Worm (Caenorhabditis elegans) whole organism, L1 larva: ENCODE measurements around the gene tmem-138.

Experiments
- F16B12.6 ChIP-seq: fragments of 150-350 bp; optimal IDR thresholded peaks from 2 replicates; lab custom pipeline; 2014; ENCODE audit warnings: missing biosample characterization, missing genetic modification characterization
- aly-2 ChIP-seq: fragments of 150-350 bp; optimal IDR thresholded peaks from 2 replicates; lab custom pipeline; 2014; ENCODE audit warnings: missing biosample characterization, missing genetic modification characterization
- blmp-1 ChIP-seq: fragments of 150-350 bp; optimal IDR thresholded peaks from 2 replicates; lab custom pipeline; 2014; ENCODE audit warnings: missing biosample characterization, missing genetic modification characterization
- ceh-8 ChIP-seq: fragments of 200-800 bp; sonication (Bioruptor generic); optimal IDR thresholded peaks from 2 replicates; lab custom pipeline; 2018; ENCODE audit warnings: mild to moderate bottlenecking, missing genetic modification characterization, moderate library complexity, missing compliant biosample characterization
- ceh-82 ChIP-seq, 3 experiments: fragments of 150-350 bp in 1 of 3; sonication (generic microtip) in 2 of 3; optimal IDR thresholded peaks; 2 replicates each; lab custom pipeline; 2014 to 2017; ENCODE audit warnings: missing biosample characterization in 3 of 3, missing genetic modification characterization in 3 of 3
- ceh-88 ChIP-seq: fragments of 200-800 bp; sonication (Bioruptor generic); IDR thresholded peaks from 2 replicates; pipeline ENCODE4 v1.3.6; 2022; ENCODE audit warnings: missing genetic modification characterization, missing compliant biosample characterization
- ceh-90 ChIP-seq: sonication (generic microtip); optimal IDR thresholded peaks from 2 replicates; lab custom pipeline; 2016; ENCODE audit warnings: missing genetic modification characterization, missing compliant biosample characterization
- ces-1 ChIP-seq: fragments of 150-350 bp; optimal IDR thresholded peaks from 2 replicates; lab custom pipeline; 2014; ENCODE audit warnings: missing biosample characterization, missing genetic modification reagents, missing genetic modification characterization
- dpl-1 ChIP-seq, 3 experiments: fragments of 150-350 bp in 2 of 3; sonication (generic microtip) in 1 of 3; optimal IDR thresholded peaks; 2 replicates each; lab custom pipeline; 2014 to 2017; ENCODE audit warnings: missing biosample characterization in 3 of 3, missing genetic modification characterization in 3 of 3, missing genetic modification reagents in 3 of 3
- dsc-1 ChIP-seq: sonication (generic microtip); optimal IDR thresholded peaks from 2 replicates; lab custom pipeline; 2016; ENCODE audit warnings: mild to moderate bottlenecking, missing genetic modification characterization, missing compliant biosample characterization
- efl-1 ChIP-seq, 4 experiments: fragments of 150-350 bp; optimal IDR thresholded peaks in 3 of 4; peaks in 1 of 4; 1 replicate in 1 of 4; 2 replicates in 3 of 4; lab custom pipeline; 2014; ENCODE audit warnings: missing biosample characterization in 2 of 4, missing genetic modification characterization in 2 of 4, missing genetic modification reagents in 2 of 4
- elt-3 ChIP-seq, 6 experiments: fragments of 150-350 bp in 1 of 6; sonication (generic microtip); optimal IDR thresholded peaks; 2 replicates each; lab custom pipeline; 2017 to 2018; ENCODE audit warnings: missing biosample characterization in 6 of 6, missing genetic modification characterization in 6 of 6, inconsistent platforms in 1 of 6
- fkh-10 ChIP-seq: sonication (generic microtip); optimal IDR thresholded peaks from 2 replicates; lab custom pipeline; 2017; ENCODE audit warnings: missing biosample characterization, missing genetic modification reagents, missing genetic modification characterization
- fkh-8 ChIP-seq: sonication (generic microtip); optimal IDR thresholded peaks from 2 replicates; lab custom pipeline; 2016; ENCODE audit warnings: mild to moderate bottlenecking, missing genetic modification characterization, missing compliant biosample characterization
- hlh-4 ChIP-seq: sonication (generic microtip); optimal IDR thresholded peaks from 2 replicates; lab custom pipeline; 2016; ENCODE audit warnings: mild to moderate bottlenecking, missing genetic modification characterization, missing compliant biosample characterization
- irx-1 ChIP-seq: sonication (generic microtip); optimal IDR thresholded peaks from 2 replicates; lab custom pipeline; 2016; ENCODE audit warnings: missing genetic modification characterization, missing compliant biosample characterization
- isw-1 ChIP-seq: fragments of 200-800 bp; sonication (Bioruptor generic); IDR thresholded peaks from 2 replicates; pipeline ENCODE4 v1.3.6; 2022; ENCODE audit warnings: missing genetic modification characterization, missing compliant biosample characterization
- jun-1 ChIP-seq: fragments of 150-350 bp; optimal IDR thresholded peaks from 2 replicates; lab custom pipeline; 2014; ENCODE audit warnings: missing biosample characterization, missing genetic modification reagents, missing genetic modification characterization
- lin-13 ChIP-seq: fragments of 150-350 bp; optimal IDR thresholded peaks from 2 replicates; lab custom pipeline; 2014; ENCODE audit warnings: missing biosample characterization, missing genetic modification reagents, missing genetic modification characterization
- lin-14 ChIP-seq: fragments of 200-800 bp; sonication (Bioruptor generic); optimal IDR thresholded peaks from 2 replicates; lab custom pipeline; 2018; ENCODE audit warnings: mild to moderate bottlenecking, missing genetic modification characterization, moderate library complexity, missing compliant biosample characterization
- lin-15B ChIP-seq: fragments of 150-350 bp; sonication (generic microtip); optimal IDR thresholded peaks from 3 replicates; lab custom pipeline; 2014; ENCODE audit warnings: missing biosample characterization, missing genetic modification characterization
- lin-35 ChIP-seq, 2 experiments: fragments of 150-350 bp; optimal IDR thresholded peaks; 2 replicates each; lab custom pipeline; 2014; ENCODE audit warnings: missing biosample characterization in 2 of 2, missing genetic modification characterization in 2 of 2, missing genetic modification reagents in 2 of 2
- lin-39 ChIP-seq: fragments of 150-350 bp; optimal IDR thresholded peaks from 2 replicates; lab custom pipeline; 2014; ENCODE audit warnings: missing biosample characterization, missing genetic modification reagents, missing genetic modification characterization
- lsy-2 ChIP-seq, 2 experiments: fragments of 150-350 bp; optimal IDR thresholded peaks; 2 replicates each; lab custom pipeline; 2014; ENCODE audit warnings: missing biosample characterization in 2 of 2, missing genetic modification characterization in 2 of 2
- mab-9 ChIP-seq: fragments of 200-800 bp; sonication (Bioruptor generic); IDR thresholded peaks from 2 replicates; pipeline ENCODE4 v1.3.6; 2022; ENCODE audit warnings: missing genetic modification reagents, missing genetic modification characterization, missing compliant biosample characterization
- mdl-1 ChIP-seq, 2 experiments: fragments of 150-350 bp; optimal IDR thresholded peaks; 2 replicates each; lab custom pipeline; 2014 to 2017; ENCODE audit warnings: missing biosample characterization in 2 of 2, missing genetic modification characterization in 2 of 2, inconsistent platforms in 1 of 2
- mep-1 ChIP-seq: fragments of 150-350 bp; optimal IDR thresholded peaks from 2 replicates; lab custom pipeline; 2014; ENCODE audit warnings: missing biosample characterization, missing genetic modification characterization
- nhr-19 ChIP-seq: fragments of 200-800 bp; sonication (Bioruptor generic); conservative IDR thresholded peaks from 2 replicates; pipeline ENCODE4 v1.3.6; 2022; ENCODE audit warnings: missing genetic modification characterization, missing compliant biosample characterization
- nhr-20 ChIP-seq: sonication (generic microtip); optimal IDR thresholded peaks from 2 replicates; lab custom pipeline; 2016; ENCODE audit warnings: mild to moderate bottlenecking, missing genetic modification characterization, missing compliant biosample characterization
- nhr-47 ChIP-seq: sonication (generic microtip); optimal IDR thresholded peaks from 2 replicates; lab custom pipeline; 2016; ENCODE audit warnings: mild to moderate bottlenecking, missing genetic modification characterization, moderate library complexity, missing compliant biosample characterization
- nhr-71 ChIP-seq: sonication (generic microtip); optimal IDR thresholded peaks from 2 replicates; lab custom pipeline; 2016; ENCODE audit warnings: mild to moderate bottlenecking, missing genetic modification characterization, moderate library complexity, missing compliant biosample characterization
- nhr-76 ChIP-seq: sonication (generic microtip); optimal IDR thresholded peaks from 2 replicates; lab custom pipeline; 2017; ENCODE audit warnings: missing biosample characterization, missing genetic modification characterization
- nhr-84 ChIP-seq: sonication (generic microtip); optimal IDR thresholded peaks from 2 replicates; lab custom pipeline; 2017; ENCODE audit warnings: missing biosample characterization, missing genetic modification characterization
- nhr-85 ChIP-seq: sonication (generic microtip); peaks from one replicate; lab custom pipeline; 2016; ENCODE audit warnings: missing genetic modification characterization, inconsistent platforms, missing compliant biosample characterization
- nhr-90 ChIP-seq: sonication (generic microtip); optimal IDR thresholded peaks from 2 replicates; lab custom pipeline; 2016; ENCODE audit warnings: mild to moderate bottlenecking, missing genetic modification characterization, missing compliant biosample characterization; ENCODE audit not compliant: poor library complexity
- pax-3 ChIP-seq: fragments of 200-800 bp; sonication (Bioruptor generic); optimal IDR thresholded peaks from 2 replicates; lab custom pipeline; 2018; ENCODE audit warnings: mild to moderate bottlenecking, missing genetic modification characterization, moderate library complexity, missing compliant biosample characterization
- skn-1 ChIP-seq: fragments of 150-350 bp; optimal IDR thresholded peaks from 2 replicates; lab custom pipeline; 2014; ENCODE audit warnings: missing biosample characterization, missing genetic modification characterization
- snpc-4 ChIP-seq: fragments of 150-350 bp; optimal IDR thresholded peaks from 2 replicates; lab custom pipeline; 2014; ENCODE audit warnings: missing biosample characterization, missing genetic modification characterization
- snu-23 ChIP-seq: sonication (generic microtip); optimal IDR thresholded peaks from 2 replicates; lab custom pipeline; 2016; ENCODE audit warnings: missing genetic modification characterization, missing compliant biosample characterization
- sox-4 ChIP-seq: sonication (generic microtip); optimal IDR thresholded peaks from 2 replicates; lab custom pipeline; 2016; ENCODE audit warnings: missing genetic modification characterization, missing compliant biosample characterization
- sup-37 ChIP-seq: fragments of 200-800 bp; sonication (Bioruptor generic); optimal IDR thresholded peaks from 2 replicates; lab custom pipeline; 2018; ENCODE audit warnings: mild to moderate bottlenecking, missing genetic modification characterization, missing compliant biosample characterization
- swsn-7 ChIP-seq: sonication (generic microtip); optimal IDR thresholded peaks from 2 replicates; lab custom pipeline; 2016; ENCODE audit warnings: missing genetic modification characterization, missing compliant biosample characterization
- tbx-2 ChIP-seq: sonication (generic microtip); optimal IDR thresholded peaks from 2 replicates; lab custom pipeline; 2016; ENCODE audit warnings: missing genetic modification characterization, missing compliant biosample characterization
- unc-130 ChIP-seq: fragments of 150-350 bp; optimal IDR thresholded peaks from 2 replicates; lab custom pipeline; 2017; ENCODE audit warnings: missing biosample characterization, missing genetic modification characterization, inconsistent platforms
- unc-30 ChIP-seq: sonication (generic microtip); optimal IDR thresholded peaks from 2 replicates; lab custom pipeline; 2017; ENCODE audit warnings: missing biosample characterization, missing genetic modification characterization
- unc-62 ChIP-seq: fragments of 150-350 bp; optimal IDR thresholded peaks from 2 replicates; lab custom pipeline; 2014; ENCODE audit warnings: missing biosample characterization, missing genetic modification reagents, missing genetic modification characterization
- vab-15 ChIP-seq: sonication (generic microtip); optimal IDR thresholded peaks from 2 replicates; lab custom pipeline; 2017; ENCODE audit warnings: missing genotype, mild to moderate bottlenecking, missing genetic modification characterization, missing compliant biosample characterization
- xbp-1 ChIP-seq: sonication (generic microtip); optimal IDR thresholded peaks from 2 replicates; lab custom pipeline; 2016; ENCODE audit warnings: missing genetic modification characterization, missing compliant biosample characterization
- zip-4 ChIP-seq: fragments of 200-800 bp; sonication (Bioruptor generic); optimal IDR thresholded peaks from 2 replicates; lab custom pipeline; 2018; ENCODE audit warnings: mild to moderate bottlenecking, missing genetic modification characterization, moderate library complexity, missing compliant biosample characterization
- ztf-4 ChIP-seq: fragments of 150-350 bp; optimal IDR thresholded peaks from 2 replicates; lab custom pipeline; 2014; ENCODE audit warnings: missing biosample characterization, missing genetic modification characterization

The tmem-138 gene

DNA sequence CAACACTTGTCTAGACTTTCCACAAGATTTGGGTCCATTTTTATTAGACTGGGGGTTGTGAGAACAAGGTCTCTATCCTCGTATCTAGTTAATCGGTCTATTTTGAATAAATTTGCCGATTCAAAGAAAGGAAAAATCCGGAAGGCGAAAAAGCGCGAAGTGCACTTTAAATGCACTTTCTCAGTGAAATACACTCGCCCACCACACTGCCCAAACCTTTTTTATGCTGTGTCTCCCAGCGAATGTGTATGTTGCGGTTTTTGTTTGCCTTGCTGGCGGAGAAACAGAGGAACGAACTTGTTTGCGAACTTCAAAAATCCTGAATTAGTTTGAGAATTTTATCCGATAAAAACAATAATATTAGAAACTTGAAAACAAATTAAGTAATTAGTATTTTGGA lies 26.3 kb upstream of the tmem-138 start (continued):
- TF ChIP-seq swsn-7, result no peak
- TF ChIP-seq lsy-2 (tag; optimal IDR thresholded peaks at IDR 0.05; lab: Kevin White, UChicago), result no peak
- no peak for TF ChIP-seq pax-3 (tag; lab: Kevin White, UChicago)
- TF ChIP-seq nhr-20, result no peak
- peak; percentile 8 for TF ChIP-seq mep-1 (tag; lab: Kevin White, UChicago)
- peak; percentile 5 for TF ChIP-seq aly-2
- no peak for TF ChIP-seq vab-15 (tag; lab: Kevin White, UChicago)

DNA sequence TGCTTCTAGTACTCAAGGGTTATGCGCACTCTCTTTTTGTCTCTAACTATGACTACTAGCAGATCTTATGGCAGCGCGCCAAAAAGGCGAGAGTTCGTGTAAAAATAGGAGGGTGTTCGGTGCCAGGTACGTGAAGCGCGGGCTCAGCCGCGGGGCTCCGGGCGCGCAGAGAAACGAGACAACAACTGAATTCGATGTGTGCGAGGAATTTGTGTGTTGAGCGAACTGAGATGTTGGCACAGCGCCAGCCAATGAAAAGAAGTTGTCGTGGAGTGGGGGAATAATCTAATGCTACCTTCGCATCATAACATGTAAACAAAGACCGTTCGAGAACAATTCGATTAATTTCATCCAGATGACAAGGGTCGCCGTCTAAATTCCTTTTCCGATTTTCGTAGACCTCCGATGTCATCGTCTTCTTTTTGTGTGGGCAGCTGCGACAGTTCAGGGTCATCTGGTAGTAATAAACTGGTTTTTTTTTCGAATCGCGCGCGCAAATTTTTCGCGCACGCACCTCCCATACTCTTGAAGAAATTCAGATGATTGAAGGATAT lies 25.6 kb upstream of the tmem-138 start:
- TF ChIP-seq dpl-1 (GFP tag; optimal IDR thresholded peaks at IDR 0.05; lab: Kevin White, UChicago) (peak; percentile 44 to 61 (median 51)), lin-39 (tag; lab: Kevin White, UChicago) (no peak), xbp-1 (tag; lab: Kevin White, UChicago) (peak; percentile 12), sox-4 (tag; lab: Kevin White, UChicago) (no peak), mep-1 (tag; lab: Kevin White, UChicago) (peak; percentile 32), F16B12.6 (tag; lab: Kevin White, UChicago) (peak; percentile 17), zip-4 (no peak), nhr-84 (tag; lab: Kevin White, UChicago) (no peak), fkh-10 (no peak), isw-1 (no peak), lin-35 (GFP tag; optimal IDR thresholded peaks at IDR 0.05; lab: Kevin White, UChicago) (peak; percentile 5 to 67), lin-15B (tag; lab: Kevin White, UChicago) (no peak), nhr-76 (tag; lab: Kevin White, UChicago) (no peak), snpc-4 (tag; lab: Kevin White, UChicago) (no peak), nhr-85 (tag; lab: Kevin White, UChicago) (peak; percentile 97), fkh-8 (peak; percentile 79), sup-37 (GFP tag; lab: Kevin White, UChicago) (no peak), nhr-90 (tag; lab: Kevin White, UChicago) (peak; percentile 41), snu-23 (GFP tag; lab: Kevin White, UChicago) (peak; percentile 73), tbx-2 (tag; lab: Kevin White, UChicago) (peak; percentile 26), nhr-19 (GFP tag; lab: Robert Waterston, UW) (0 out of 2 replicates have a peak, but pooled peaks have one; percentile 29), irx-1 (no peak), lsy-2 (tag; optimal IDR thresholded peaks at IDR 0.05; lab: Kevin White, UChicago) (peak; percentile 23 to 59), ceh-88 (GFP tag; lab: Robert Waterston, UW) (no peak), dsc-1 (tag; lab: Kevin White, UChicago) (no peak), nhr-71 (tag; lab: Kevin White, UChicago) (peak; percentile 71), unc-62 (GFP tag; lab: Kevin White, UChicago) (no peak), jun-1 (tag; lab: Kevin White, UChicago) (peak; percentile 66), efl-1 (optimal IDR thresholded peaks at IDR 0.05; lab: Kevin White, UChicago) (peak; percentile 19 to 20), efl-1 (GFP tag; optimal IDR thresholded peaks at IDR 0.05 in 1 of 2; lab: Kevin White, UChicago) (peak in 1 of 2 experiments; percentile 61), skn-1 (peak; percentile 2), hlh-4 (tag; lab: Kevin White, UChicago) (no peak), lin-14 (GFP tag; lab: Kevin White, UChicago) (peak; percentile 87), lin-13 (GFP tag; lab: Kevin White, UChicago) (peak; percentile 63), nhr-20 (peak; percentile 69), elt-3 (tag; optimal IDR thresholded peaks at IDR 0.05; lab: Kevin White, UChicago) (peak in 5 of 6 experiments; percentile 20 to 83 (median 53)), ceh-8 (peak; percentile 24), nhr-47 (tag; lab: Kevin White, UChicago) (peak; percentile 24), mab-9 (GFP tag; lab: Robert Waterston, UW) (no peak), blmp-1 (tag; lab: Kevin White, UChicago) (peak; percentile 82), unc-30 (tag; lab: Kevin White, UChicago) (no peak), ces-1 (GFP tag; lab: Kevin White, UChicago) (no peak), ceh-82 (tag; optimal IDR thresholded peaks at IDR 0.05; lab: Kevin White, UChicago) (peak in 1 of 3 experiments; percentile 53), unc-130 (peak; percentile 68), ceh-90 (tag; lab: Kevin White, UChicago) (no peak), mdl-1 (tag; optimal IDR thresholded peaks at IDR 0.05; lab: Kevin White, UChicago) (peak in 1 of 2 experiments; percentile 15), vab-15 (tag; lab: Kevin White, UChicago) (no peak), ztf-4 (tag; lab: Kevin White, UChicago) (peak; percentile 48)
